Fruit fly (Drosophila melanogaster) whole organism, embryonic: ENCODE data around the gene Drsl1.

ENCODE experiments used
- Awh ChIP-seq: fragments of 200-800 bp; sonication (Bioruptor generic); IDR thresholded peaks from 2 replicates; pipeline ENCODE4, ENCODE4 v1.3.6; 2022; ENCODE audit warnings: missing biosample characterization, missing genetic modification characterization
- Bdp1 ChIP-seq: fragments of 200-800 bp; sonication (Bioruptor generic); optimal IDR thresholded peaks from 3 replicates; lab custom pipeline; 2016; ENCODE audit warnings: missing biosample characterization, missing genetic modification characterization
- CG11247 ChIP-seq: fragments of 200-800 bp; sonication (Bioruptor generic); IDR thresholded peaks from 2 replicates; pipeline ENCODE4 v1.3.6; 2022; ENCODE audit warnings: missing biosample characterization, missing genetic modification characterization
- CG12219 ChIP-seq: fragments of 200-800 bp; sonication (Bioruptor generic); optimal IDR thresholded peaks from 3 replicates; lab custom pipeline; 2018; ENCODE audit warnings: missing biosample characterization, mild to moderate bottlenecking, missing genetic modification characterization
- CG12236 ChIP-seq: fragments of 200-800 bp; sonication (Bioruptor generic); optimal IDR thresholded peaks from 2 replicates; lab custom pipeline; 2016; ENCODE audit warnings: missing biosample characterization, missing genetic modification characterization
- CG12391 ChIP-seq: fragments of 200-800 bp; sonication (Bioruptor generic); optimal IDR thresholded peaks from 3 replicates; lab custom pipeline; 2018; ENCODE audit warnings: missing biosample characterization, mild to moderate bottlenecking, missing genetic modification characterization, moderate library complexity
- CG13123 ChIP-seq: fragments of 200-800 bp; sonication (Bioruptor generic); optimal IDR thresholded peaks from 2 replicates; lab custom pipeline; 2016; ENCODE audit warnings: missing biosample characterization, missing genetic modification characterization
- CG13287 ChIP-seq: fragments of 200-800 bp; sonication (Bioruptor generic); IDR thresholded peaks from 2 replicates; pipeline ENCODE4 v1.3.6; 2022; ENCODE audit warnings: missing biosample characterization, missing genetic modification characterization; ENCODE audit not compliant: partially characterized antibody
- CG13775 ChIP-seq: fragments of 200-800 bp; sonication (Bioruptor generic); optimal IDR thresholded peaks from 3 replicates; lab custom pipeline; 2017; ENCODE audit warnings: missing biosample characterization, mild to moderate bottlenecking, missing genetic modification characterization
- CG13894 ChIP-seq: fragments of 200-800 bp; sonication (Bioruptor generic); optimal IDR thresholded peaks from 3 replicates; lab custom pipeline; 2018; ENCODE audit warnings: missing biosample characterization, mild to moderate bottlenecking, missing genetic modification characterization, moderate library complexity
- CG15073 ChIP-seq: fragments of 200-800 bp; sonication (Bioruptor generic); optimal IDR thresholded peaks from 2 replicates; lab custom pipeline; 2016; ENCODE audit warnings: missing biosample characterization, missing genetic modification characterization
- CG17361 ChIP-seq: fragments of 200-800 bp; sonication (Bioruptor generic); IDR thresholded peaks from 3 replicates; pipeline ENCODE4 v1.3.6; 2022; ENCODE audit warnings: missing biosample characterization, missing genetic modification characterization
- CG17385 ChIP-seq: fragments of 200-800 bp; sonication (Bioruptor generic); optimal IDR thresholded peaks from 3 replicates; lab custom pipeline; 2018; ENCODE audit warnings: missing biosample characterization, mild to moderate bottlenecking, missing genetic modification characterization
- CG17802 ChIP-seq: fragments of 200-800 bp; sonication (Bioruptor generic); optimal IDR thresholded peaks from 2 replicates; lab custom pipeline; 2018; ENCODE audit warnings: missing biosample characterization, mild to moderate bottlenecking, missing genetic modification characterization, moderate library complexity
- CG18619 ChIP-seq: fragments of 200-800 bp; sonication (Bioruptor generic); optimal IDR thresholded peaks from 3 replicates; lab custom pipeline; 2017; ENCODE audit warnings: missing biosample characterization, mild to moderate bottlenecking, missing genetic modification characterization
- CG2120 ChIP-seq: fragments of 200-800 bp; sonication (Bioruptor generic); optimal IDR thresholded peaks from 3 replicates; lab custom pipeline; 2016; ENCODE audit warnings: missing biosample characterization, missing genetic modification characterization
- CG2199 ChIP-seq: fragments of 200-800 bp; sonication (Bioruptor generic); IDR thresholded peaks from 3 replicates; pipeline ENCODE4 v1.3.6; 2022; ENCODE audit warnings: missing biosample characterization, missing genetic modification characterization
- CG3163 ChIP-seq: fragments of 200-800 bp; sonication (Bioruptor generic); optimal IDR thresholded peaks from 3 replicates; lab custom pipeline; 2016; ENCODE audit warnings: missing biosample characterization, missing genetic modification characterization
- CG32772 ChIP-seq: fragments of 200-800 bp; sonication (Bioruptor generic); IDR thresholded peaks from 2 replicates; pipeline ENCODE4 v1.3.6; 2022; ENCODE audit warnings: missing biosample characterization, missing genetic modification characterization
- CG4282 ChIP-seq: fragments of 200-800 bp; sonication (Bioruptor generic); optimal IDR thresholded peaks from 2 replicates; lab custom pipeline; 2016; ENCODE audit warnings: missing biosample characterization, missing genetic modification characterization
- CG4404 ChIP-seq: fragments of 200-800 bp; sonication (Bioruptor generic); IDR thresholded peaks from 2 replicates; pipeline ENCODE4 v1.3.6; 2022; ENCODE audit warnings: missing biosample characterization, missing genetic modification characterization
- CG4617 ChIP-seq: fragments of 200-800 bp; sonication (Bioruptor generic); optimal IDR thresholded peaks from 3 replicates; lab custom pipeline; 2016; ENCODE audit warnings: missing biosample characterization, missing genetic modification characterization, borderline replicate concordance
- CG7357 ChIP-seq: fragments of 200-800 bp; sonication (Bioruptor generic); IDR thresholded peaks from 3 replicates; pipeline ENCODE4 v1.3.6; 2022; ENCODE audit warnings: missing biosample characterization, missing genetic modification characterization
- CG8290 ChIP-seq, 3 experiments: fragments of 200-800 bp; sonication (Bioruptor generic); optimal IDR thresholded peaks; 2 replicates each; lab custom pipeline; 2016 to 2019; ENCODE audit warnings: missing biosample characterization in 3 of 3, missing genetic modification characterization in 3 of 3, mild to moderate bottlenecking in 2 of 3, moderate library complexity in 1 of 3
- CG8765 ChIP-seq: fragments of 200-800 bp; sonication (Bioruptor generic); IDR thresholded peaks from 2 replicates; pipeline ENCODE4 v1.3.6; 2022; ENCODE audit warnings: missing biosample characterization, missing genetic modification characterization
- Gsc ChIP-seq: fragments of 200-800 bp; sonication (Bioruptor generic); IDR thresholded peaks from 2 replicates; pipeline ENCODE4 v1.3.6; 2022; ENCODE audit warnings: missing biosample characterization, missing genetic modification characterization
- HHEX ChIP-seq: fragments of 200-800 bp; sonication (Bioruptor generic); optimal IDR thresholded peaks from 3 replicates; lab custom pipeline; 2017; ENCODE audit warnings: missing biosample characterization, mild to moderate bottlenecking, missing genetic modification characterization, missing genetic modification reagents
- HLHmδ ChIP-seq: fragments of 200-800 bp; sonication (Bioruptor generic); optimal IDR thresholded peaks from 2 replicates; lab custom pipeline; 2018; ENCODE audit warnings: missing biosample characterization, mild to moderate bottlenecking, missing genetic modification characterization, moderate library complexity
- HmgD ChIP-seq: fragments of 200-800 bp; sonication (Bioruptor generic); optimal IDR thresholded peaks from 3 replicates; lab custom pipeline; 2016; ENCODE audit warnings: missing biosample characterization, missing genetic modification characterization
- Lhr ChIP-seq: fragments of 200-800 bp; sonication (Bioruptor generic); optimal IDR thresholded peaks from 3 replicates; lab custom pipeline; 2017; ENCODE audit warnings: mild to moderate bottlenecking, missing biosample characterization, missing genetic modification reagents, missing genetic modification characterization
- Mrtf ChIP-seq: fragments of 200-800 bp; sonication (Bioruptor generic); IDR thresholded peaks from 3 replicates; pipeline ENCODE4 v1.3.6; 2022; ENCODE audit warnings: missing biosample characterization, missing genetic modification characterization
- Usf ChIP-seq: fragments of 200-800 bp; sonication (Bioruptor generic); optimal IDR thresholded peaks from 2 replicates; lab custom pipeline; 2017; ENCODE audit warnings: missing genotype, missing biosample characterization, missing genetic modification characterization
- Xbp1 ChIP-seq: fragments of 200-800 bp; sonication (Bioruptor generic); optimal IDR thresholded peaks from 3 replicates; lab custom pipeline; 2016; ENCODE audit warnings: missing biosample characterization, mild to moderate bottlenecking, missing genetic modification characterization
- bab2 ChIP-seq: fragments of 200-800 bp; sonication (Bioruptor generic); optimal IDR thresholded peaks from 2 replicates; lab custom pipeline; 2016; ENCODE audit warnings: missing biosample characterization, missing genetic modification characterization
- cad ChIP-seq: fragments of >200 bp; optimal IDR thresholded peaks from 2 replicates; lab custom pipeline; 2017; ENCODE audit warnings: missing biosample characterization, missing genetic modification characterization
- eyg ChIP-seq: fragments of 200-800 bp; sonication (Bioruptor generic); optimal IDR thresholded peaks from 3 replicates; lab custom pipeline; 2016; ENCODE audit warnings: missing biosample characterization, missing genetic modification characterization
- gsb ChIP-seq: fragments of 200-800 bp; sonication (Bioruptor generic); IDR thresholded peaks from 2 replicates; pipeline ENCODE4 v1.3.6; 2022; ENCODE audit warnings: missing biosample characterization, missing genetic modification characterization
- hkb ChIP-seq, 2 experiments: fragments of 200-800 bp in 1 of 2; fragments of >200 bp in 1 of 2; sonication (Bioruptor generic) in 1 of 2; IDR thresholded peaks in 1 of 2; optimal IDR thresholded peaks in 1 of 2; 2 replicates each; pipeline versions ENCODE4 v1.3.6 to Lab custom; 2017 to 2022; ENCODE audit warnings: missing biosample characterization in 1 of 2, missing genetic modification characterization in 1 of 2
- ind ChIP-seq: fragments of 200-800 bp; sonication (Bioruptor generic); optimal IDR thresholded peaks from 3 replicates; lab custom pipeline; 2016; ENCODE audit warnings: missing biosample characterization, missing genetic modification characterization
- kay ChIP-seq: fragments of 200-800 bp; sonication (Bioruptor generic); optimal IDR thresholded peaks from 2 replicates; lab custom pipeline; 2016; ENCODE audit warnings: missing biosample characterization, missing genetic modification characterization
- oc ChIP-seq: fragments of 200-800 bp; sonication (Bioruptor generic); optimal IDR thresholded peaks from 2 replicates; lab custom pipeline; 2018; ENCODE audit warnings: missing biosample characterization, mild to moderate bottlenecking, missing genetic modification characterization, moderate library complexity
- pho ChIP-seq: fragments of 200-800 bp; sonication (Bioruptor generic); optimal IDR thresholded peaks from 2 replicates; lab custom pipeline; 2016; ENCODE audit warnings: missing biosample characterization, missing genetic modification characterization
- psq ChIP-seq: fragments of 200-800 bp; sonication (Bioruptor generic); optimal IDR thresholded peaks from 2 replicates; lab custom pipeline; 2017; ENCODE audit warnings: missing biosample characterization, missing genetic modification characterization
- sim ChIP-seq: fragments of 200-800 bp; sonication (Bioruptor generic); IDR thresholded peaks from 2 replicates; pipeline ENCODE4 v1.3.6; 2022; ENCODE audit warnings: missing biosample characterization, missing genetic modification characterization
- tio ChIP-seq: fragments of 200-800 bp; sonication (Bioruptor generic); optimal IDR thresholded peaks from 2 replicates; lab custom pipeline; 2017; ENCODE audit warnings: missing biosample characterization, missing genetic modification characterization, inconsistent platforms
- toy ChIP-seq: fragments of 200-800 bp; sonication (Bioruptor generic); IDR thresholded peaks from 2 replicates; pipeline ENCODE4 v1.3.6; 2022; ENCODE audit warnings: missing biosample characterization, missing genetic modification characterization
- usp ChIP-seq: fragments of >200 bp; optimal IDR thresholded peaks from 2 replicates; lab custom pipeline; 2017; ENCODE audit warnings: missing biosample characterization, missing genetic modification characterization
- wor ChIP-seq: fragments of 200-800 bp; sonication (Bioruptor generic); IDR thresholded peaks from 2 replicates; pipeline ENCODE4 v1.3.6; 2022; ENCODE audit warnings: missing biosample characterization, missing genetic modification characterization

Gene Drsl1

DNA sequence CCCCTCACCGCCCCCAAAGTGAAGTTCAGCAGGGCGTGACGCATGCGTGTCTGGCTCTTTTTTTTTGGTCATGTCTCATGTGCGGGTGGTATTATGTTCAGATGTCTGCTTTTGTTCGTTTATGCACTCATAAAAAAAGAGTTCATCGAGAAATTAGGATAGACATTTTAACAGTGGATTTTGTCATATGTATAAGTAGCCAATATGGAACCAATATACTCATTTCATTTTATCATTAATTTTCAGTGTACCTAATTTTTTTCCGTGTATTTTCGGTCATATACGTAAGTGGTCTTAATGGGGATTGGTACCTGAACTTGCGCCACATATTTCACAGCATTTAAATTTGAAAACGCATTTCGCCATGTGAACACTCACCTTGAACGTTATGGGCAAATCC lies 35.2 kb downstream of the Drsl1 start (continued):
- TF ChIP-seq pho (GFP tag; lab: Kevin White, UChicago) = no peak
- no peak for TF ChIP-seq CG8765 (GFP tag; lab: Robert Waterston, UW)
- no peak for TF ChIP-seq CG11247 (GFP tag; lab: Robert Waterston, UW)
- no peak for TF ChIP-seq CG12236
- TF ChIP-seq CG4282 (GFP tag; lab: Kevin White, UChicago) = no peak
- TF ChIP-seq bab2 (GFP tag; lab: Kevin White, UChicago) = peak; percentile 75
- TF ChIP-seq CG13775 (GFP tag; lab: Kevin White, UChicago) = peak; percentile 16
- no peak for TF ChIP-seq CG4617 (GFP tag; lab: Kevin White, UChicago)
- TF ChIP-seq HmgD (GFP tag; lab: Kevin White, UChicago) = no peak
- peak; percentile 25 for TF ChIP-seq Bdp1
- peak; percentile 53 for TF ChIP-seq wor (GFP tag; lab: Robert Waterston, UW)
- peak; percentile 63 for TF ChIP-seq kay (GFP tag; lab: Kevin White, UChicago)
- no peak for TF ChIP-seq psq (GFP tag; lab: Kevin White, UChicago)
- TF ChIP-seq CG3163 (GFP tag; lab: Kevin White, UChicago) = no peak
- TF ChIP-seq CG2199 (GFP tag; lab: Robert Waterston, UW) = peak; percentile 69; the same call in 1 of the 3 replicates
- peak; percentile 30; the same call in 1 of the 3 replicates for TF ChIP-seq CG7357
- peak; percentile 69 for TF ChIP-seq ind (GFP tag; lab: Kevin White, UChicago)
- peak; percentile 62 for TF ChIP-seq oc (tag; lab: Kevin White, UChicago)
- no peak for TF ChIP-seq CG8290 (GFP tag; optimal IDR thresholded peaks at IDR 0.05; lab: Kevin White, UChicago)
- TF ChIP-seq CG8290 (tag; optimal IDR thresholded peaks at IDR 0.05; lab: Kevin White, UChicago) = no peak
- TF ChIP-seq CG13123 (GFP tag; lab: Kevin White, UChicago) = no peak
- 0 out of 2 replicates have a peak, but pooled peaks have one; percentile 39 for TF ChIP-seq Gsc (GFP tag; lab: Robert Waterston, UW)
- no peak for TF ChIP-seq Mrtf (GFP tag; lab: Robert Waterston, UW)
- TF ChIP-seq CG4404 (GFP tag; lab: Robert Waterston, UW) = 0 out of 2 replicates have a peak, but pooled peaks have one; percentile 29
- peak; percentile 49 for TF ChIP-seq Xbp1 (GFP tag; lab: Kevin White, UChicago)
- peak; percentile 62; the same call in 2 of the 3 replicates for TF ChIP-seq CG17361 (GFP tag; lab: Robert Waterston, UW)
- TF ChIP-seq CG12391 (tag; lab: Kevin White, UChicago) = peak; percentile 61
- TF ChIP-seq CG13894 (tag; lab: Kevin White, UChicago) = no peak
- TF ChIP-seq CG15073 (GFP tag; lab: Kevin White, UChicago) = no peak
- TF ChIP-seq toy (GFP tag; lab: Robert Waterston, UW) = no peak
- TF ChIP-seq tio = peak; percentile 25
- TF ChIP-seq HLHmδ = no peak
- TF ChIP-seq CG17385 (GFP tag; lab: Kevin White, UChicago) = peak; percentile 54
- peak; percentile 1 for TF ChIP-seq CG18619 (GFP tag; lab: Kevin White, UChicago)
- TF ChIP-seq eyg (GFP tag; lab: Kevin White, UChicago) = peak; percentile 27
- TF ChIP-seq Usf (GFP tag; lab: Kevin White, UChicago) = no peak
- no peak for TF ChIP-seq Lhr (GFP tag; lab: Kevin White, UChicago)
- no peak for TF ChIP-seq CG2120 (GFP tag; lab: Kevin White, UChicago)
- TF ChIP-seq usp (GFP tag; lab: Kevin White, UChicago) = no peak
- TF ChIP-seq CG12219 = peak; percentile 38
- TF ChIP-seq, all 482 proteins: peak for 249

DNA sequence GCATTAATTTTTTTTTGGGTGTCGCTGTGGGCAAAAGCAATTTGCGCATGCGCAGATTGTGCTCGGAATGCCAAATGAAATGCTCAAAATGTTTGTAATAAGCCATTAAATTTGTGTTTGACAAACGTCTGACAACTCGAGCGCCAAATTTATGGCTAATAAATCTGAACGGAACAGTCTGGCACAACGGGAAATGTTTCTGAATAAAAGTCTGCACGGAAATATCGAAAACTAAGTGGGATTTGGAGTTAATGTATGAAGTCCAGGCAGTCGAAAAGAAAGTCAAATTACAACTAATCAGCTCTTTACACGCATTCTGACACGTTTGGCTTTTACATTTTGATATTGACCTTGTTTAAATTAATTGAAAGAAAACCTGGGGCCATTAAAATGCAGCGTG lies 44.4 kb downstream of the Drsl1 start, which contains the start of gene CG12009:
TSS of gene CG12009 (plus strand) at position 301 of the 400 bp plus-strand sequence.
- no peak for TF ChIP-seq hkb (optimal IDR thresholded peaks at IDR 0.05; lab: Kevin White, UChicago)
- TF ChIP-seq hkb (GFP tag; IDR thresholded peaks at IDR 0.05; lab: Robert Waterston, UW) = no peak
- TF ChIP-seq Awh = no peak
- no peak for TF ChIP-seq CG13287 (GFP tag; lab: Robert Waterston, UW)
- TF ChIP-seq CG32772 (GFP tag; lab: Robert Waterston, UW) = no peak
- no peak for TF ChIP-seq cad (GFP tag; lab: Kevin White, UChicago)
- no peak for TF ChIP-seq CG17802 (tag; lab: Kevin White, UChicago)
- TF ChIP-seq CG8290 (GFP tag; optimal IDR thresholded peaks at IDR 0.05; lab: Kevin White, UChicago) = no peak
- no peak for TF ChIP-seq CG8290 (tag; optimal IDR thresholded peaks at IDR 0.05; lab: Kevin White, UChicago)
- no peak for TF ChIP-seq gsb (GFP tag; lab: Robert Waterston, UW)
- no peak for TF ChIP-seq HLHmδ
- no peak for TF ChIP-seq sim (GFP tag; lab: Robert Waterston, UW)
- no peak for TF ChIP-seq HHEX (GFP tag; lab: Kevin White, UChicago)
